Fruit fly (Drosophila melanogaster) whole organism: ENCODE measurements around the gene CG42613.

Source experiments
- CG8478 ChIP-seq: fragments of >200 bp; optimal IDR thresholded peaks from 2 replicates; lab custom pipeline; 2018; ENCODE audit warnings: inconsistent platforms
- Dll ChIP-seq: fragments of >200 bp; optimal IDR thresholded peaks from 2 replicates; lab custom pipeline; 2017
- EcR ChIP-seq, 2 experiments: fragments of >200 bp; optimal IDR thresholded peaks; 2 replicates each; lab custom pipeline; 2017; ENCODE audit warnings: missing biosample characterization in 2 of 2, missing genetic modification characterization in 2 of 2, missing genetic modification reagents in 2 of 2
- pan ChIP-seq: fragments of >200 bp; optimal IDR thresholded peaks from 2 replicates; lab custom pipeline; 2017
- psq ChIP-seq: fragments of >200 bp; optimal IDR thresholded peaks from 2 replicates; lab custom pipeline; 2017
- usp ChIP-seq: fragments of >200 bp; optimal IDR thresholded peaks from 2 replicates; lab custom pipeline; 2017; ENCODE audit warnings: missing biosample characterization, missing genetic modification characterization, mixed read lengths

CG42613 gene

DNA sequence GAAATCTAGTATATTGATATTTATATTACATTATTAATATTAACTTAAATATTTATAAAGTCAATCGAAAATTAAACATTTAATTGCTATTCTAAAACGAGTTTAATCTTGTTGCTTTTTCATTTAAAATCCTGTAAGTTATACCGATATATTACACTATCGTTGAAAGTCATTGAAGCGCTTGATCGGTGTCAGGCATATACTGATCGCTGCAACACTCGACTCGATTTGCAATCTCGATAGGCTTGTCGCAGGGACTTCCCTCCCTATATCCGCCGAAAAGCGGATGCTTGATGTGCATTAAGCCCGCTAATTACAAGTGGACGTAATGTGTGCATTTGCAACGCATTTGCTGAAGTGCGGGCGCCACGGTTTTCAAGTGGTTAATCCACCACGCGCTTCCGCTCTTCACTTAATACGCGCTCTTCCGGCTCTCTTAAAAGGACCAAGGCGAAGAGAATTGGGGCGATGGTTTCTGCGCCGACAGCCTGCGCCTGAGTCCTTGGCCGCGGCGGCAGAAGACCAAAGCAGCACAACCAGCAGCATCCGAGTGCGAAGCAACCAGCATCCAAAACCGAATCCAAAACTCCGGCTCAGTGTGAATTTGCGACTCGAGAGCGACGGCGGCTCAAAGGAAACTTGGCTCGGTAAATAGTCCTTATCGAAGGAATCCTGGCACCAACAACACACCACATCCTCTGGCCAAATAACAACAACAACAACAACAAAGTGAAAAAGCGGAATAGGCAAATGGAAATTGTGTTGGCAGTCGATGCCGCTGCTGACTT, at the start of gene CG42613:
Gene CG42613 (plus strand): TSS at position 279 of the 788 bp plus-strand sequence.
- TF ChIP-seq CG8478 (no peak), EcR (GFP tag; optimal IDR thresholded peaks at IDR 0.05; lab: Kevin White, UChicago) (no peak), Dll (lab: Kevin White, UChicago) (peak; percentile 6)

DNA sequence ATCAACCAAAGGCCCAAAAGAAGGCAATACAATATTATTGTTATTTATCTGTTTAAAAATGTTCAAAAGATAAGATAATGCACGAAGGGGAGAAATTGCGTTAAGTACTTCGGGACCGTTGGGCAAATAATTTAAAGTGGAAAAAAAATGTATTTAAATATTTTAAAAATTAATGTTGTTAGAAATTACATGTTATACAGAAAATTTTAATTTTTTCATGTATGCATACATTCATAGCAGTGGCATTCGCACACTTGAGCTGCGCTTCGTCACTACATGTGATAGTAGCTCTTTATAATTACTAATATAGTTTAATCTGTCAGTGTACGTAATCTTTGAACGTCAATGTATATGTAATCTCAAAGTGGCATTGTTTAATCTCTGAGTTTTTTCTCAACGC, 33.8 kb upstream of the CG42613 start:
- TF ChIP-seq Dll (lab: Kevin White, UChicago), result no peak
- TF ChIP-seq CG8478, result no peak
- no peak for TF ChIP-seq EcR (GFP tag; optimal IDR thresholded peaks at IDR 0.05; lab: Kevin White, UChicago)
- TF ChIP-seq usp (GFP tag; lab: Kevin White, UChicago), result no peak
- no peak for TF ChIP-seq pan (lab: Kevin White, UChicago)
- TF ChIP-seq psq, result no peak

DNA sequence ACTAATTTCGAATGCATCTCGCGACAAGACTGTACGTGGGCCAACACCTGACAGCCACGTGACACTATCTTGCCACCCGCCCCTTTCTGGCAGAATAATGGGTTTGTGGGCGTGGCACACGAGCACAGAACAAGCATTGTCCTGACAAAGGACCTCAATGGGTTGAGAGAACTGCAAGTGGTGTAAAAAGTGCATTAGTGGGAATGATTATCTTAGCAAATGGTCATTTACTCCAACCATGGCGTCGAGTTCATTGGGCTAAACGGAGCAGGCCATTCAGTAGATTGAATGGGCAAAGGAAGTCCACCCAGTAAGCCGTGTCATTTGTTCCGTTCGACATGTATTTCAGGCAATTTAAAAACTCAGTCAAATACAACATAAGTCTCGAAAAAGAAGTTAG, 31.2 kb upstream of the CG42613 start, which contains the start of gene CG14297:
Gene CG14297 (plus strand): TSS at position 301 of the 400 bp plus-strand sequence.
- TF ChIP-seq EcR (GFP tag; optimal IDR thresholded peaks at IDR 0.05; lab: Kevin White, UChicago) (no peak), pan (lab: Kevin White, UChicago) (no peak), Dll (lab: Kevin White, UChicago) (no peak), psq (no peak), usp (GFP tag; lab: Kevin White, UChicago) (no peak), CG8478 (no peak)

DNA sequence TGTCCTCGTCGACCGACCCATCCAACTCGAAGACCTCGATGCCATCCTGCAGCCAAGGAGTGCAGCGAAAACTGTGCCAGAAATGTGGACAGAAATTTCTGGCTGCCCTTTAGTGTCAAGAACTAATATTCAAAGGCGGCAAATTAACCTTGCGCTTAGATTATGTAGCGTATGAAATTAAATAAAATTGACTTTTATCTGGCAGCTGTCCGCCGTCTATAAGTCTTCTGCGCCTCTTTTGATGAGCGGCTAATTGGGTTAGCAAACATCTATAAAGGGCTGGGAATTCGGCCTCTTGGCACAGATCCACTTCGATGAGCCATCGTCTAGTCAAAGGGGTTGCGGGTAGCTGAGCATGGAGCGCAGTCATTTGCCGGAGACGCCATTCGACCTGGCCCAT, 29.9 kb upstream of the CG42613 start, which contains the start of gene Rh2:
Gene Rh2 (plus strand): TSS at position 301 of the 400 bp plus-strand sequence.
- TF ChIP-seq psq (no peak), EcR (GFP tag; optimal IDR thresholded peaks at IDR 0.05; lab: Kevin White, UChicago) (no peak), usp (GFP tag; lab: Kevin White, UChicago) (no peak), pan (lab: Kevin White, UChicago) (no peak), Dll (lab: Kevin White, UChicago) (no peak), CG8478 (no peak)

DNA sequence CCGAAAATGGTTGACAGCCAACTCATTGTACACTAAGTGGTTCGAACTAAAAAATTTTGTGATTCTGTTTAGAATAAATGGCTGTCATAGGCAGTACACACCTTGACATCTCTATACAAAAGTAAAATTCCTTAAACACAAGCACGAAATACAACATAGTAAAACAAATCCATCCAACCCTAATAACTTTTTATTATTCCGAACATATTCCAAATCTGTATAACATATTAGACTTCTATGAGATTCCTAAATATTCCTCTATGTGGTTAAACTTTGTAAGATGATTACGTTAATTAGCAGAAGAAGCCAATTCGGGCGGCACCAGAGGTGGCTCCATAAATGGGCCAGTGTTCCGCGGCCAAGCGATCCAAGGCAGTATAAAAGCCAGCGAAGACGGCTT, 26.8 kb upstream of the CG42613 start, which contains the start of gene CG14294:
Gene CG14294 (minus strand): TSS at position 101 of the 400 bp plus-strand sequence.
- TF ChIP-seq psq (no peak), Dll (lab: Kevin White, UChicago) (no peak), pan (lab: Kevin White, UChicago) (no peak), CG8478 (no peak), usp (GFP tag; lab: Kevin White, UChicago) (no peak), EcR (GFP tag; optimal IDR thresholded peaks at IDR 0.05; lab: Kevin White, UChicago) (no peak)

DNA sequence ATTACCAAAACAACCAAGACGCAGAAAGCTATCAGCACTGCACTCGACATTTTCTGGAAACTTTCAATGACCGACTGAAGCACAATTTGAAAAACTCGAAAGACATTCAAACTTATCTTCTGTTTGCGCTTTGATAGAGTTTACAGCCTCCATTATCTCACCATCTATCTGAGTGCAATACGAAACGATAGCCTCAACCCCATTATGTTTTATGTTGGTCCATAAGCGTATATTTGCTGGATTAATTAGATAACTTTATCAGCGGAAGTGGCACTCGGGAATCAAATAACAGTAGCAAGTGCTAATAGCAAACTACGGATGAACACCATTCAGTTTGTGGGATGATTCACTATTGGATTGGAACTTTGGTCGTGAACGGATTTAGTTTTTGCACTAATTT, 26.1 kb upstream of the CG42613 start, which contains the start of gene CG34284:
Gene CG34284 (minus strand): TSS at position 76 of the 400 bp plus-strand sequence.
- TF ChIP-seq psq (no peak), CG8478 (no peak), usp (GFP tag; lab: Kevin White, UChicago) (no peak), pan (lab: Kevin White, UChicago) (no peak), Dll (lab: Kevin White, UChicago) (no peak), EcR (GFP tag; optimal IDR thresholded peaks at IDR 0.05; lab: Kevin White, UChicago) (no peak)

DNA sequence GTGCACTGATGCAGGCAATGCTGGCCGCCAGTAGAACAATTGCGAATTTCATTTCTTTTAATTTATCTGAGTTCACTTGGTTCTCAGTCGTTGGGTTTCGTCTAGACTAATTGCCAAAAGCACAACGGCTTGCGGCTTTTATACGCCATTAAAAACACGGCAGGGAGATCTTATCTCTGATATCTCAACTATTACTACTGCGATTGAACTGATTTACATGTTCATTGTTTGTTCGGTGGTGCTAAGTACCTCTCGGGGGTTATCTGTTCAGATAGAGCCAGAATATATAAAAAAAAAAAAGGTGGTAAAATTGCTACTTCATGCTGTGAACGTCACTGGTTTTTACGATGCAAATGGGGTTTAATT, 23.5 kb upstream of the CG42613 start, which contains the start of gene CG14292:
Gene CG14292 (minus strand): TSS at position 101 of the 366 bp plus-strand sequence.
- TF ChIP-seq psq (no peak), pan (lab: Kevin White, UChicago) (no peak), Dll (lab: Kevin White, UChicago) (no peak), usp (GFP tag; lab: Kevin White, UChicago) (no peak), CG8478 (no peak), EcR (GFP tag; optimal IDR thresholded peaks at IDR 0.05; lab: Kevin White, UChicago) (no peak)

DNA sequence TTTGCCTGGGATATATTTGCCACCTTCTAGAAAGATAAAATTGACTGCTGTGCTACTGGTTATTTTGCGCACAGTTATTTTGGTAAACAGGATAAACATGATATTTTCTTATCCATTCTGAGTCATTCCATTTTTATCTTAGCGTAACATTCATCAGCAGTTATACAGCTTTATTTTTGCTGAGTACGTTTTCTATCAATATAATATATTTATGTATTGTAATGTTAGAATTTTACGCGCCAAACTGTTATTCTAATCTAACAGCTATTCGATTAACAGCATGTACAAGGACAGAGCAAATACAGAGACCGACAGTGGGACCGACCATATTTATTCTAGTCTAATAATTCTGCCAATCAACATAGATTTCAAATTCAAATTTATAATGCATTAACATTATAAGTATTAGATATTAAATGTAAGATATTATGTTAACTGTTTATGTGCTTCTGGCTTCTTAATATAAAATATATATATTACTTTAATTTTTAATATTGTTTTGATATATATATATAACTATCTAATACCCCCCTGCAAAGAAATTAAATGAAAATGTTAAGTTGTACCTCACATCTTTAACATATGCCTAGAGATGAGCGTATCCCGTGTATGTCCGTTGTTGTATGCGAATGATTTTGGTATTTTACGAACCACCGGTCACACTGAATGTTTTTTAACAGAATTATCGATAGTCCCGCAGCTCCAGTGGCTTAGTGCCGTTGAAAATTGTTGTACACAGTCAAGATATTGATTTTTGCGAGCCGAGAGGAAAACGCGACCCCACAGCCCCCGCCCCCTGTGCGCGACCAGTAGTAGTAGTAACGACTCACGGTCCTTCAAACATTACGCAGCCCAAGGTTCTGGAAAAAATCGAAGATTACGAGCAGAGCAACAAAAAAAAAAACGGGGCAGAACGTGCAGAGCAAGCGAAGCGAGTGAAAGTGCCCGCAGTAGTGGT, 22.8 kb upstream of the CG42613 start, which contains the start of gene EndoA:
Gene EndoA (plus strand): TSS at position 689 of the 958 bp plus-strand sequence.
- TF ChIP-seq psq (no peak), CG8478 (no peak), Dll (lab: Kevin White, UChicago) (no peak), EcR (GFP tag; optimal IDR thresholded peaks at IDR 0.05; lab: Kevin White, UChicago) (no peak), usp (GFP tag; lab: Kevin White, UChicago) (no peak), pan (lab: Kevin White, UChicago) (no peak)

DNA sequence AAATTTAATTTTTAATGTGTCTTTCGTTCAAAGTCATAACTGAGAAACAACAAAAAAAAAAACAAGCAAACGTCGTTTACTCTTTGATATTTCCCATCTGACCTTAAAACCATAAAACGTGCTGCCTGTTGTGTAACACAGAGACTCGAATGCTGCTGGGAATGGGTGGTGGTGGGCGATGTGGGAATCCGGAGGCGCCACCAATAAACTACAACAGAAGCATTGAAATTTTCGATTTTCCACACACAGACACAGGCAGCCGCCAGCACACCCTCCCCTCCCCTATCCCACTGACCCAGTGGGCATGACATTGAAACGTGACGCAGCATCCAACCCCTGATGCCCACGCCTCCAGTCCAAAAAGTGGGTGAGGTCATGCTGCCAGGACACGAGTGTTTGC, 18.7 kb upstream of the CG42613 start:
- TF ChIP-seq CG8478, result no peak
- TF ChIP-seq psq, result no peak
- TF ChIP-seq Dll (lab: Kevin White, UChicago), result no peak
- TF ChIP-seq EcR (GFP tag; optimal IDR thresholded peaks at IDR 0.05; lab: Kevin White, UChicago), result no peak

DNA sequence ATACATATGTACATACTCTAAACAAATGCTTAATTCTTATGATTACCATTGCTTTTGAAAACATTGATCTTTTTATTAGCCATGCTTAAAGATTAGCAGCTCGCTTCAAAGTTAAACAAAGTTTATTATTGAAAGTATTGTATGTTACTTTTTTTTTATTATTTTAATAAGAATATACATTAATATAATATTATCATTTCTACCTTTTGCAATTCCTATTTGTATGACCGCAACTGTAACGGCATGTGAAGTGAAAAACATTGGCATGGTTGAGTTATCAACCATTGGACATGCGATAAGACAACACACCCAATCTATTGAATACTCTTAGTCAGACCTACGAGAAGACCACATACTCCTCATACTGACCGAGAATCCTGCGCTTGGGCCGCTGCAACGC, 18.1 kb upstream of the CG42613 start:
- TF ChIP-seq psq (no peak), usp (GFP tag; lab: Kevin White, UChicago) (no peak), EcR (GFP tag; optimal IDR thresholded peaks at IDR 0.05; lab: Kevin White, UChicago) (no peak)

DNA sequence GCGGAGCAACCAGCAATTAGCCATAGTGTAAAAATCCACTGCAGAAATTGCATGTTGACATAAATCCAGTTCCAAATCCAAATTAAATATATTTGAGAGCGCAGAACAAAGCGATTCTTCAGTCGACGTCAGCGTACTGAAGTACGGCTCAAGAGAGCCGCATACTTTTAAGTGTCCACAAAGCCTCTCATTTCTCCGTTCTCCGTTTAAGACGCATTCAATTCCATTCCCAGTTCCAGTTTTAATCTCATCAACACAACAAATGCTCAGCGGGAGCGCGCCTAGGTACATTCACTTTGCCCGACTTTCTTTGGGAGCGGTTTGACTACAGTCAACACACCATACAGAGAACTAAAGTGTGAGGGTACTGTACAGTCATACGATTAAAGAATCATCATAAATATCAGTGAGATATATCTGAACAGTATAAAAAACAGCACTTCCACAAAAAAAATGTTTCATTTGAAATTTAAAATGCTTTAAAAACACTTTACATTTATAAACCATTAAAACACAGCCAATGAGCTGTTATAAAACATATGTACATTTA, 16.1 kb upstream of the CG42613 start, which contains the start of gene Sgsh:
Gene Sgsh (minus strand): TSS at position 141 of the 550 bp plus-strand sequence.
- no peak for TF ChIP-seq psq
- no peak for TF ChIP-seq CG8478
- no peak for TF ChIP-seq EcR (GFP tag; optimal IDR thresholded peaks at IDR 0.05; lab: Kevin White, UChicago)
- TF ChIP-seq usp (GFP tag; lab: Kevin White, UChicago), result no peak
- no peak for TF ChIP-seq Dll (lab: Kevin White, UChicago)
- no peak for TF ChIP-seq pan (lab: Kevin White, UChicago)
